Worm (Caenorhabditis elegans) whole organism, young adult: Measurements from ENCODE around the gene nep-3.

Source experiments
- B0261.1 ChIP-seq: sonication (generic microtip); optimal IDR thresholded peaks from 2 replicates; lab custom pipeline; 2016; ENCODE audit warnings: mild to moderate bottlenecking, missing genetic modification characterization, moderate library complexity, missing compliant biosample characterization
- ceh-79 ChIP-seq: sonication (generic microtip); optimal IDR thresholded peaks from 2 replicates; lab custom pipeline; 2017; ENCODE audit warnings: mild to moderate bottlenecking, missing genetic modification characterization, missing compliant biosample characterization
- egl-18 ChIP-seq: fragments of 200-800 bp; sonication (Bioruptor generic); IDR thresholded peaks from 2 replicates; pipeline ENCODE4 v1.3.6; 2022; ENCODE audit warnings: missing genetic modification reagents, missing genetic modification characterization, missing compliant biosample characterization
- lir-1 ChIP-seq: fragments of 200-800 bp; sonication (Bioruptor generic); conservative IDR thresholded peaks from 2 replicates; pipeline ENCODE4 v1.3.6; 2022; ENCODE audit warnings: missing genetic modification reagents, missing genetic modification characterization, missing compliant biosample characterization

- TF ChIP-seq ceh-79 (tag; lab: Kevin White, UChicago) (no peak), B0261.1 (tag; lab: Kevin White, UChicago) (no peak), egl-18 (GFP tag; lab: Robert Waterston, UW) (no peak), lir-1 (GFP tag; lab: Robert Waterston, UW) (no peak)
Observed at ce11 chrII:3852654-3853053, 24.4 kb downstream of the nep-3 start, which contains the start of gene nhr-257.
